In the genomic region with DNA sequence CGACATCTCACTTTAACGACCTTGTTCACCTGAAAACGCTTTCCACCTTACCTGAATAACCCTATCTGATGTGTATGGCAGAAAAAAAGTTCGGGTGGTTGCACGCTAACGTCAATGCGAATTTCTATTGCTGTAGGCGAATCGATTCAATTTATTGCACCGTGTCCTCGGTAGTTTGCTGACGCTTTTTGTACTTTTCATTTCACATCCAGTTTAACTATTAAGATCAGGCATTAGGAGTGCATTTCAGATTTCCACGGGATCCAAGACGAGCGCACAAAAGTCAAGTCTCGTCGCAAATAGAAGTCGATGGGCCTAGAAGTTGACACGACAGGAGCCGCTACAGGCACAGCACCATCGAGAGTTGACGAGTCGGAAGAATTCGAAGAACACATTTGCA, we compare ENCODE assay signal across 5 worm cellular contexts.
TF ChIP-seq lines count a peak whose summit lies in the region.
"Not testable (repeated sequence)": the region's sequence is repeated elsewhere in the genome, so short reads cannot be mapped to it uniquely, and the experiment has no call there.

No protein-coding gene starts in this region.

TF ChIP-seq in whole organism, L1 larva, 84 proteins besides CTCF, POLR2A, EP300 and RAD21:
- TF ChIP-seq grh-1 (GFP tag; IDR thresholded peaks at IDR 0.05; lab: Robert Waterston, UW) = peak; percentile 23; the same call in 1 of the 2 replicates
- TF ChIP-seq nhr-19 (GFP tag; conservative IDR thresholded peaks at IDR 0.05; lab: Robert Waterston, UW) = peak; percentile 16

TF ChIP-seq in whole organism, L4 larva, 104 proteins besides CTCF, POLR2A, EP300 and RAD21 (continues in another document):
- peak; percentile 76 for TF ChIP-seq arid-1 (GFP tag; conservative IDR thresholded peaks at IDR 0.05; lab: Robert Waterston, UW)
- peak; percentile 90 for TF ChIP-seq nhr-42 (GFP tag; IDR thresholded peaks at IDR 0.05; lab: Robert Waterston, UW)
- TF ChIP-seq D1046.2 (GFP tag; IDR thresholded peaks at IDR 0.05; lab: Robert Waterston, UW) = peak; percentile 88
- TF ChIP-seq pha-4 (GFP tag; IDR thresholded peaks at IDR 0.05; lab: Robert Waterston, UW) = peak; percentile 95
- TF ChIP-seq pha-4 (tag; optimal IDR thresholded peaks at IDR 0.05; lab: Kevin White, UChicago) = not testable (repeated sequence)
- peak; percentile 94 for TF ChIP-seq Y75B8A.6 (GFP tag; IDR thresholded peaks at IDR 0.05; lab: Robert Waterston, UW)
- TF ChIP-seq dmd-9 (GFP tag; IDR thresholded peaks at IDR 0.05; lab: Robert Waterston, UW) = peak; percentile 71; the same call in 1 of the 2 replicates
- 0 out of 2 replicates have a peak, but pooled peaks have one; percentile 42 for TF ChIP-seq nhr-41 (GFP tag; IDR thresholded peaks at IDR 0.05; lab: Robert Waterston, UW)
- peak; percentile 42; the same call in 1 of the 2 replicates for TF ChIP-seq vab-7 (GFP tag; IDR thresholded peaks at IDR 0.05; lab: Robert Waterston, UW)
- peak; percentile 66 for TF ChIP-seq dmd-6 (GFP tag; IDR thresholded peaks at IDR 0.05; lab: Robert Waterston, UW)
- TF ChIP-seq madf-9 (GFP tag; conservative IDR thresholded peaks at IDR 0.05; lab: Robert Waterston, UW) = peak; percentile 59; the same call in 1 of the 2 replicates
- peak; percentile 85 for TF ChIP-seq mdt-29 (GFP tag; IDR thresholded peaks at IDR 0.05; lab: Robert Waterston, UW)
- TF ChIP-seq madf-5 (GFP tag; IDR thresholded peaks at IDR 0.05; lab: Robert Waterston, UW) = peak; percentile 64 to 83; a peak in 3 of 4 replicates
- peak; percentile 82 for TF ChIP-seq ctbp-1 (GFP tag; IDR thresholded peaks at IDR 0.05; lab: Robert Waterston, UW)
- peak; percentile 81 for TF ChIP-seq saeg-2 (GFP tag; IDR thresholded peaks at IDR 0.05; lab: Robert Waterston, UW)
- TF ChIP-seq hmg-1.1 (GFP tag; IDR thresholded peaks at IDR 0.05; lab: Robert Waterston, UW) = peak; percentile 80
- peak; percentile 83 for TF ChIP-seq Y48G9A.11 (GFP tag; IDR thresholded peaks at IDR 0.05; lab: Robert Waterston, UW)
- TF ChIP-seq tra-1 (GFP tag; IDR thresholded peaks at IDR 0.05; lab: Robert Waterston, UW) = peak; percentile 81; the same call in 1 of the 2 replicates
- peak; percentile 89 for TF ChIP-seq egl-43 (GFP tag; IDR thresholded peaks at IDR 0.05; lab: Robert Waterston, UW)

TF ChIP-seq in whole organism, early embryonic, 17 proteins besides CTCF, POLR2A, EP300 and RAD21:
- peak; percentile 60; the same call in 1 of the 2 replicates for TF ChIP-seq flt-1 (GFP tag; IDR thresholded peaks at IDR 0.05; lab: Robert Waterston, UW)
- TF ChIP-seq sea-1 (GFP tag; conservative IDR thresholded peaks at IDR 0.05; lab: Robert Waterston, UW) = peak; percentile 62; the same call in 1 of the 2 replicates
- TF ChIP-seq tbx-11 (GFP tag; IDR thresholded peaks at IDR 0.05; lab: Robert Waterston, UW) = peak; percentile 38; the same call in 1 of the 2 replicates
- peak; percentile 69 for TF ChIP-seq pes-1 (GFP tag; IDR thresholded peaks at IDR 0.05; lab: Robert Waterston, UW)

TF ChIP-seq in whole organism, midembryonic, 9 proteins besides CTCF, POLR2A, EP300 and RAD21:
- TF ChIP-seq flt-1 (GFP tag; IDR thresholded peaks at IDR 0.05; lab: Robert Waterston, UW) = peak; percentile 78; the same call in 1 of the 2 replicates
- peak; percentile 28; the same call in 1 of the 2 replicates for TF ChIP-seq T22C8.4 (GFP tag; IDR thresholded peaks at IDR 0.05; lab: Robert Waterston, UW)
- TF ChIP-seq klf-2 (GFP tag; conservative IDR thresholded peaks at IDR 0.05; lab: Robert Waterston, UW) = 0 out of 2 replicates have a peak, but pooled peaks have one; percentile 49
- TF ChIP-seq ztf-23 (GFP tag; IDR thresholded peaks at IDR 0.05; lab: Robert Waterston, UW) = 0 out of 2 replicates have a peak, but pooled peaks have one; percentile 6

TF ChIP-seq in whole organism, young adult, 124 proteins besides CTCF, POLR2A, EP300 and RAD21:
- TF ChIP-seq cebp-1 (GFP tag; IDR thresholded peaks at IDR 0.05; lab: Robert Waterston, UW) = peak; percentile 70; the same call in 1 of the 2 replicates
- peak; percentile 22 for TF ChIP-seq cebp-1 (tag; optimal IDR thresholded peaks at IDR 0.05; lab: Kevin White, UChicago)
- TF ChIP-seq ceh-58 (GFP tag; IDR thresholded peaks at IDR 0.05; lab: Robert Waterston, UW) = peak; percentile 65; the same call in 1 of the 2 replicates
- TF ChIP-seq aptf-2 (GFP tag; conservative IDR thresholded peaks at IDR 0.05; lab: Robert Waterston, UW) = 0 out of 2 replicates have a peak, but pooled peaks have one; percentile 37
- TF ChIP-seq hmg-20 (GFP tag; IDR thresholded peaks at IDR 0.05; lab: Robert Waterston, UW) = peak; percentile 79; the same call in 1 of the 2 replicates
- 0 out of 2 replicates have a peak, but pooled peaks have one; percentile 41 for TF ChIP-seq egl-44 (GFP tag; IDR thresholded peaks at IDR 0.05; lab: Robert Waterston, UW)
- TF ChIP-seq hmg-1.2 (GFP tag; IDR thresholded peaks at IDR 0.05; lab: Robert Waterston, UW) = peak; percentile 67; the same call in 1 of the 2 replicates
- peak; percentile 96 for TF ChIP-seq Y56A3A.18 (GFP tag; IDR thresholded peaks at IDR 0.05; lab: Robert Waterston, UW)
- peak; percentile 78 for TF ChIP-seq ztf-28 (GFP tag; IDR thresholded peaks at IDR 0.05; lab: Robert Waterston, UW)
- TF ChIP-seq B0019.2 (GFP tag; conservative IDR thresholded peaks at IDR 0.05; lab: Robert Waterston, UW) = 0 out of 2 replicates have a peak, but pooled peaks have one; percentile 17
- peak; percentile 85; the same call in 1 of the 2 replicates for TF ChIP-seq nfya-2 (GFP tag; IDR thresholded peaks at IDR 0.05; lab: Robert Waterston, UW)
- peak; percentile 37 for TF ChIP-seq D2030.7 (GFP tag; IDR thresholded peaks at IDR 0.05; lab: Robert Waterston, UW)
- peak; percentile 58 for TF ChIP-seq mcd-1 (GFP tag; IDR thresholded peaks at IDR 0.05; lab: Robert Waterston, UW)
- TF ChIP-seq lin-26 (GFP tag; IDR thresholded peaks at IDR 0.05; lab: Robert Waterston, UW) = peak; percentile 76; the same call in 1 of the 2 replicates
- TF ChIP-seq egl-18 (GFP tag; IDR thresholded peaks at IDR 0.05; lab: Robert Waterston, UW) = peak; percentile 70; the same call in 1 of the 2 replicates
- peak; percentile 93 for TF ChIP-seq C17E4.6 (GFP tag; IDR thresholded peaks at IDR 0.05; lab: Robert Waterston, UW)
- TF ChIP-seq Y53G8AR.9 (GFP tag; conservative IDR thresholded peaks at IDR 0.05; lab: Robert Waterston, UW) = peak; percentile 97
- peak; percentile 93 for TF ChIP-seq Y95B8A.8 (GFP tag; IDR thresholded peaks at IDR 0.05; lab: Robert Waterston, UW)
- TF ChIP-seq hsf-1 (GFP tag; IDR thresholded peaks at IDR 0.05; lab: Robert Waterston, UW) = peak; percentile 70
- peak; percentile 42; the same call in 1 of the 2 replicates for TF ChIP-seq attf-3 (GFP tag; conservative IDR thresholded peaks at IDR 0.05; lab: Robert Waterston, UW)
- 0 out of 2 replicates have a peak, but pooled peaks have one; percentile 58 for TF ChIP-seq aptf-3 (GFP tag; IDR thresholded peaks at IDR 0.05; lab: Robert Waterston, UW)
- TF ChIP-seq pbrm-1 (GFP tag; IDR thresholded peaks at IDR 0.05; lab: Robert Waterston, UW) = peak; percentile 87
- TF ChIP-seq F39B2.1 (GFP tag; IDR thresholded peaks at IDR 0.05; lab: Robert Waterston, UW) = peak; percentile 88; the same call in 1 of the 2 replicates
- TF ChIP-seq rcor-1 (GFP tag; IDR thresholded peaks at IDR 0.05; lab: Robert Waterston, UW) = peak; percentile 70
- peak; percentile 98 for TF ChIP-seq Y79H2A.3 (GFP tag; conservative IDR thresholded peaks at IDR 0.05; lab: Robert Waterston, UW)
- 0 out of 2 replicates have a peak, but pooled peaks have one; percentile 23 for TF ChIP-seq Y67H2A.10 (GFP tag; conservative IDR thresholded peaks at IDR 0.05; lab: Robert Waterston, UW)
- 0 out of 2 replicates have a peak, but pooled peaks have one; percentile 16 for TF ChIP-seq ztf-25 (GFP tag; IDR thresholded peaks at IDR 0.05; lab: Robert Waterston, UW)
- peak; percentile 59; the same call in 1 of the 2 replicates for TF ChIP-seq ceh-100 (GFP tag; IDR thresholded peaks at IDR 0.05; lab: Robert Waterston, UW)
- TF ChIP-seq bed-2 (GFP tag; IDR thresholded peaks at IDR 0.05; lab: Robert Waterston, UW) = 0 out of 2 replicates have a peak, but pooled peaks have one; percentile 15
- TF ChIP-seq ceh-40 (GFP tag; IDR thresholded peaks at IDR 0.05; lab: Robert Waterston, UW) = 0 out of 2 replicates have a peak, but pooled peaks have one; percentile 35
- TF ChIP-seq lir-1 (GFP tag; conservative IDR thresholded peaks at IDR 0.05; lab: Robert Waterston, UW) = 0 out of 2 replicates have a peak, but pooled peaks have one; percentile 24
- peak; percentile 87 for TF ChIP-seq nfyb-1 (GFP tag; IDR thresholded peaks at IDR 0.05; lab: Robert Waterston, UW)
- TF ChIP-seq attf-6 (GFP tag; IDR thresholded peaks at IDR 0.05; lab: Robert Waterston, UW) = peak; percentile 75
- TF ChIP-seq ekl-4 (GFP tag; IDR thresholded peaks at IDR 0.05; lab: Robert Waterston, UW) = peak; percentile 83
- peak; percentile 93 for TF ChIP-seq K11D2.4 (GFP tag; IDR thresholded peaks at IDR 0.05; lab: Robert Waterston, UW)
- peak; percentile 90 for TF ChIP-seq madf-3 (GFP tag; IDR thresholded peaks at IDR 0.05; lab: Robert Waterston, UW)
- TF ChIP-seq cebp-2 (GFP tag; IDR thresholded peaks at IDR 0.05; lab: Robert Waterston, UW) = peak; percentile 95
- TF ChIP-seq F37B4.10 (GFP tag; IDR thresholded peaks at IDR 0.05; lab: Robert Waterston, UW) = peak; percentile 94; the same call in 1 of the 2 replicates
- TF ChIP-seq let-526 (GFP tag; IDR thresholded peaks at IDR 0.05; lab: Robert Waterston, UW) = peak; percentile 72; the same call in 1 of the 2 replicates
- TF ChIP-seq C06A6.2 (GFP tag; conservative IDR thresholded peaks at IDR 0.05; lab: Robert Waterston, UW) = peak; percentile 75
- TF ChIP-seq madf-6 (GFP tag; IDR thresholded peaks at IDR 0.05; lab: Robert Waterston, UW) = peak; percentile 70
- peak; percentile 43; the same call in 1 of the 2 replicates for TF ChIP-seq ceh-91 (GFP tag; IDR thresholded peaks at IDR 0.05; lab: Robert Waterston, UW)
